Worm (Caenorhabditis elegans) whole organism, L2 larva: ENCODE measurements around the gene fbxb-13.

ENCODE experiments used
- C34F6.9 ChIP-seq: fragments of 150-350 bp; optimal IDR thresholded peaks from 2 replicates; lab custom pipeline; 2014; ENCODE audit warnings: missing biosample characterization, missing genetic modification characterization
- F13H6.1 ChIP-seq: sonication (generic microtip); optimal IDR thresholded peaks from 2 replicates; lab custom pipeline; 2016; ENCODE audit warnings: missing genetic modification characterization, missing compliant biosample characterization
- R02D3.7 ChIP-seq: fragments of 150-350 bp; optimal IDR thresholded peaks from 2 replicates; lab custom pipeline; 2014; ENCODE audit warnings: missing biosample characterization, missing genetic modification characterization
- alr-1 ChIP-seq: fragments of 150-350 bp; optimal IDR thresholded peaks from 2 replicates; lab custom pipeline; 2014; ENCODE audit warnings: missing biosample characterization, missing genetic modification characterization
- aly-2 ChIP-seq: fragments of 150-350 bp; optimal IDR thresholded peaks from 2 replicates; lab custom pipeline; 2014; ENCODE audit warnings: missing biosample characterization, missing genetic modification characterization
- blmp-1 ChIP-seq: sonication (generic microtip); optimal IDR thresholded peaks from 2 replicates; lab custom pipeline; 2017; ENCODE audit warnings: missing genetic modification characterization, mild to moderate bottlenecking, missing compliant biosample characterization, antibody characterized with exemption, moderate library complexity; ENCODE audit not compliant: insufficient read depth
- ceh-16 ChIP-seq: fragments of 150-350 bp; optimal IDR thresholded peaks from 2 replicates; lab custom pipeline; 2014; ENCODE audit warnings: missing biosample characterization, missing genetic modification characterization
- crh-2 ChIP-seq: sonication (generic microtip); optimal IDR thresholded peaks from 2 replicates; lab custom pipeline; 2017; ENCODE audit warnings: missing biosample characterization, missing genetic modification characterization
- egl-27 ChIP-seq: sonication (generic microtip); optimal IDR thresholded peaks from 3 replicates; lab custom pipeline; 2017; ENCODE audit warnings: missing biosample characterization, missing genetic modification reagents, missing genetic modification characterization
- elt-1 ChIP-seq: fragments of 150-350 bp; optimal IDR thresholded peaks from 2 replicates; lab custom pipeline; 2014; ENCODE audit warnings: missing biosample characterization, missing genetic modification characterization
- elt-3 ChIP-seq: sonication (generic microtip); optimal IDR thresholded peaks from 2 replicates; lab custom pipeline; 2017; ENCODE audit warnings: missing biosample characterization, missing genetic modification characterization
- fos-1 ChIP-seq: fragments of 150-350 bp; optimal IDR thresholded peaks from 2 replicates; lab custom pipeline; 2014; ENCODE audit warnings: missing biosample characterization, missing genetic modification characterization
- gmeb-1 ChIP-seq: fragments of 150-350 bp; optimal IDR thresholded peaks from 2 replicates; lab custom pipeline; 2014; ENCODE audit warnings: missing biosample characterization, missing genetic modification characterization
- lin-13 ChIP-seq: fragments of 150-350 bp; optimal IDR thresholded peaks from 2 replicates; lab custom pipeline; 2014; ENCODE audit warnings: missing biosample characterization, missing genetic modification reagents, missing genetic modification characterization
- lsy-2 ChIP-seq, 2 experiments: fragments of 150-350 bp in 1 of 2; sonication (generic microtip) in 1 of 2; optimal IDR thresholded peaks; 2 replicates each; lab custom pipeline; 2014 to 2017; ENCODE audit warnings: missing biosample characterization in 2 of 2, missing genetic modification characterization in 2 of 2
- mab-5 ChIP-seq: fragments of 150-350 bp; optimal IDR thresholded peaks from 2 replicates; lab custom pipeline; 2014; ENCODE audit warnings: missing biosample characterization, missing genetic modification characterization
- mbf-1 ChIP-seq: sonication (generic microtip); optimal IDR thresholded peaks from 2 replicates; lab custom pipeline; 2017; ENCODE audit warnings: missing biosample characterization, missing genetic modification characterization
- mdl-1 ChIP-seq, 2 experiments: fragments of 150-350 bp in 1 of 2; sonication (generic microtip) in 1 of 2; optimal IDR thresholded peaks; 2 replicates each; lab custom pipeline; 2017; ENCODE audit warnings: missing biosample characterization in 2 of 2, missing genetic modification characterization in 2 of 2
- nhr-10 ChIP-seq: sonication (generic microtip); optimal IDR thresholded peaks from 2 replicates; lab custom pipeline; 2017; ENCODE audit warnings: missing biosample characterization, missing genetic modification characterization
- nhr-11 ChIP-seq: fragments of 150-350 bp; optimal IDR thresholded peaks from 2 replicates; lab custom pipeline; 2014; ENCODE audit warnings: missing biosample characterization, missing genetic modification characterization
- nhr-12 ChIP-seq: fragments of 150-350 bp; optimal IDR thresholded peaks from 2 replicates; lab custom pipeline; 2014; ENCODE audit warnings: missing biosample characterization, missing genetic modification characterization
- nhr-21 ChIP-seq: fragments of 150-350 bp; optimal IDR thresholded peaks from 2 replicates; lab custom pipeline; 2014; ENCODE audit warnings: missing biosample characterization, missing genetic modification characterization
- nhr-237 ChIP-seq: fragments of 150-350 bp; optimal IDR thresholded peaks from 2 replicates; lab custom pipeline; 2014; ENCODE audit warnings: missing biosample characterization, missing genetic modification characterization
- nhr-25 ChIP-seq: fragments of 150-350 bp; sonication (generic microtip); optimal IDR thresholded peaks from 3 replicates; lab custom pipeline; 2014; ENCODE audit warnings: missing biosample characterization, missing genetic modification characterization
- nhr-6 ChIP-seq: fragments of 150-350 bp; optimal IDR thresholded peaks from 2 replicates; lab custom pipeline; 2014; ENCODE audit warnings: missing biosample characterization, missing genetic modification characterization
- nhr-77 ChIP-seq: fragments of 150-350 bp; optimal IDR thresholded peaks from 2 replicates; lab custom pipeline; 2014; ENCODE audit warnings: missing biosample characterization, missing genetic modification characterization
- peb-1 ChIP-seq: fragments of 150-350 bp; optimal IDR thresholded peaks from 2 replicates; lab custom pipeline; 2014; ENCODE audit warnings: missing biosample characterization, missing genetic modification characterization
- sem-4 ChIP-seq: fragments of 150-350 bp; optimal IDR thresholded peaks from 2 replicates; lab custom pipeline; 2014; ENCODE audit warnings: missing biosample characterization, missing genetic modification reagents, missing genetic modification characterization
- skn-1 ChIP-seq: sonication (generic microtip); optimal IDR thresholded peaks from 2 replicates; lab custom pipeline; 2017; ENCODE audit warnings: missing biosample characterization, missing genetic modification characterization
- sma-3 ChIP-seq: sonication (generic microtip); optimal IDR thresholded peaks from 2 replicates; lab custom pipeline; 2016; ENCODE audit warnings: missing genetic modification reagents, missing genetic modification characterization, missing compliant biosample characterization
- sma-9 ChIP-seq, 2 experiments: fragments of 150-350 bp in 1 of 2; sonication (generic microtip) in 1 of 2; optimal IDR thresholded peaks; 2 replicates each; lab custom pipeline; 2014 to 2016; ENCODE audit warnings: missing genetic modification characterization in 2 of 2, mild to moderate bottlenecking in 1 of 2, missing biosample characterization in 1 of 2, missing compliant biosample characterization in 1 of 2, missing genetic modification reagents in 1 of 2, moderate library complexity in 1 of 2
- zag-1 ChIP-seq: fragments of 150-350 bp; optimal IDR thresholded peaks from 2 replicates; lab custom pipeline; 2014; ENCODE audit warnings: missing biosample characterization, missing genetic modification characterization
- ztf-1 ChIP-seq: fragments of 200-800 bp; sonication (Bioruptor generic); conservative IDR thresholded peaks from 2 replicates; pipeline ENCODE4 v1.3.6; 2022; ENCODE audit warnings: missing genetic modification characterization, missing compliant biosample characterization
- ztf-11 ChIP-seq: sonication (generic microtip); optimal IDR thresholded peaks from 2 replicates; lab custom pipeline; 2017; ENCODE audit warnings: missing biosample characterization, missing genetic modification characterization
- ztf-4 ChIP-seq: fragments of 150-350 bp; optimal IDR thresholded peaks from 2 replicates; lab custom pipeline; 2014; ENCODE audit warnings: missing biosample characterization, missing genetic modification characterization

The fbxb-13 gene

DNA sequence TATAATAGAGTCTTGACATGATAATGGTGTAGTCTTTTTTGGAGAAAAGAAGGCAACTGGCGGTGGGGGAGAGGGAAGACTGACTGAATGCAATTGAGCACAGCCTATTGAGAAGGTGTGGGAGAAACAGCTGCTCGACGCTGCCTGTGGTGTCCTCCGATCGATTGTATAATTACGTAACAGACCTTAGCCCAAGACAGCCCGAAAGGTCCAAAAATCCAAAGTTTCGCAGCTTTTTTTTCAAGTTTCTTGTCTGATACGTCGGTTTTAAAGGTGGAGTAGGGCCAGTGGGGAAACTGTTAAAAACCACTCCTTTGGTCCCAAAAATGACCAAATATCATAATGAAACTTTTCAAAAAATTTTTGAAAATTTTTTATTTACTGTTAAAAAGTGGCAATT is at the start of gene fbxb-13, which contains the start of gene C08F1.6:
Gene fbxb-13 (plus strand): TSS at position 191 of the 400 bp plus-strand sequence.
Gene C08F1.6 (minus strand): TSS at position 101 of the 400 bp plus-strand sequence.
- no peak for TF ChIP-seq skn-1
- TF ChIP-seq ztf-11 (tag; lab: Kevin White, UChicago) = no peak
- no peak for TF ChIP-seq mbf-1 (tag; lab: Kevin White, UChicago)

DNA sequence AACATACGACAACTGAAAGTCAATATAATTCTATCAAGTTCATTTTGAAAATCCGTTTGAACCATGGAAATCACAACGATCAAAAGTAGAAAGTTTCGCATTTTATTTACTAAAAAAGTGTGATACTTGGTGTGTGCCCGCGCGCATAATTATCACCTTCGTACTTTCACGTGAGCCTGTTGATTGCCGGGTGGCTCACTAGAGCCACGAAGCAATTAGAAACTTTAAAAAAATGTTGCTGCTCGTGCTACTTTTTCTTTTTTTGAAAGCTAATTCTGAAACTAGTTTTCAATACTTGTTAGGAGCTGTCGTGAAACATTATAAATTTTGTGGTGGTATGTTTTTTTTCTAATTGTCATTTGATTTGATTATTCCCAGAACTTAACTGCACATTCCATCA is 49.2 kb upstream of the fbxb-13 start, which contains the start of the genes irld-9 and irld-33:
Gene irld-9 (minus strand): TSS at position 101 of the 400 bp plus-strand sequence.
Gene irld-33 (plus strand): TSS at position 209 of the 400 bp plus-strand sequence.
- TF ChIP-seq ztf-1 (GFP tag; lab: Robert Waterston, UW) (no peak), R02D3.7 (tag; lab: Kevin White, UChicago) (no peak), nhr-12 (tag; lab: Kevin White, UChicago) (no peak), sma-9 (GFP tag; optimal IDR thresholded peaks at IDR 0.05; lab: Kevin White, UChicago) (no peak), sma-9 (tag; optimal IDR thresholded peaks at IDR 0.05; lab: Kevin White, UChicago) (no peak), nhr-21 (tag; lab: Kevin White, UChicago) (no peak), lin-13 (GFP tag; lab: Kevin White, UChicago) (no peak), nhr-11 (tag; lab: Kevin White, UChicago) (no peak), aly-2 (no peak), alr-1 (no peak), fos-1 (tag; lab: Kevin White, UChicago) (no peak), nhr-77 (tag; lab: Kevin White, UChicago) (no peak), ceh-16 (tag; lab: Kevin White, UChicago) (no peak), ztf-4 (tag; lab: Kevin White, UChicago) (no peak), elt-3 (tag; lab: Kevin White, UChicago) (no peak), F13H6.1 (tag; lab: Kevin White, UChicago) (no peak), sem-4 (tag; lab: Kevin White, UChicago) (no peak), mbf-1 (tag; lab: Kevin White, UChicago) (no peak), nhr-10 (no peak)
- TF ChIP-seq, all 48 proteins: peak for 0

DNA sequence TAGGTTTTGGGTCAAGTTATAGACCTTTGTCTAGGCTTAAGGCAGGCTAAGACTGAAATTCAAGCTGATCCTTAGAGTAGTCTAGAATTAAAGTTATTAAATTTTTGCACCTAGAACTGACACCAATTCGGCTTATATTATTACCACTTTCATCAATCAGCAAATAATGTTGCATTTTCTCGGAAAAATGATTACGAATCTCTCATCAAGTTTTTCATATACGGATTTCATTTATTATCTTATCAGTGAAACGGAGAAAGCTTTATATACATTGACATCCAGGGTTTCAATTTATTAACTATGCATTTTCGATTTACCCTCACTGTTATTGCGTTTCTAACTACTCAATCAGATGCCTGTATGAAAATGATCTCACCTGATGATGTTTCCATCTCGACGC is 46.8 kb upstream of the fbxb-13 start, which contains the start of gene K07G6.1:
Gene K07G6.1 (plus strand): TSS at position 301 of the 400 bp plus-strand sequence.
- TF ChIP-seq F13H6.1 (tag; lab: Kevin White, UChicago) (no peak), egl-27 (tag; lab: Kevin White, UChicago) (no peak), nhr-6 (tag; lab: Kevin White, UChicago) (no peak), elt-1 (tag; lab: Kevin White, UChicago) (no peak), C34F6.9 (no peak), elt-3 (tag; lab: Kevin White, UChicago) (no peak), mdl-1 (tag; optimal IDR thresholded peaks at IDR 0.05; lab: Kevin White, UChicago) (no peak), blmp-1 (tag; lab: Kevin White, UChicago) (no peak), ceh-16 (tag; lab: Kevin White, UChicago) (no peak), ztf-11 (tag; lab: Kevin White, UChicago) (no peak), mab-5 (no peak)

DNA sequence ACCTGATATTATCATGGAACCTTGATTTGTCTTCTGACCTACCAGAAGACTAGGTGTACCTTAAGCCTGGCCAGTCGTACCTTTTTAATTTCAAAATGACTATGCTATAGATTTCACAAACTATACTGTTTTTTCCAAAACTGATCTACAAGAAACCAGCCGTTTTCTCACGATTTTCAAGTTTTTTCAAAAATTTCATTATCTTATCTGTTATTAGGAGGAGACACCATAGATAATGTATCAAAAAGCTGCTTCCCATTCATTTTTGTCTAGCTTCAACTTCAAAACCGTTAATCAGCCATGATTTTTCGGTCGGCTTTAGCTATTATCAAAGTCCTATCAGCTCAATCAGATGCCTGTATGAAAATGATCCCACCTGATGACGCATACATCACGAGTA is 45.5 kb upstream of the fbxb-13 start, which contains the start of gene F36H5.12:
Gene F36H5.12 (plus strand): TSS at position 301 of the 400 bp plus-strand sequence.
- TF ChIP-seq R02D3.7 (tag; lab: Kevin White, UChicago) (no peak), sma-3 (no peak), elt-1 (tag; lab: Kevin White, UChicago) (no peak), nhr-11 (tag; lab: Kevin White, UChicago) (no peak), nhr-237 (tag; lab: Kevin White, UChicago) (no peak), lin-13 (GFP tag; lab: Kevin White, UChicago) (no peak), elt-3 (tag; lab: Kevin White, UChicago) (no peak), skn-1 (no peak), mbf-1 (tag; lab: Kevin White, UChicago) (no peak), zag-1 (tag; lab: Kevin White, UChicago) (no peak), mab-5 (no peak), egl-27 (tag; lab: Kevin White, UChicago) (no peak)

DNA sequence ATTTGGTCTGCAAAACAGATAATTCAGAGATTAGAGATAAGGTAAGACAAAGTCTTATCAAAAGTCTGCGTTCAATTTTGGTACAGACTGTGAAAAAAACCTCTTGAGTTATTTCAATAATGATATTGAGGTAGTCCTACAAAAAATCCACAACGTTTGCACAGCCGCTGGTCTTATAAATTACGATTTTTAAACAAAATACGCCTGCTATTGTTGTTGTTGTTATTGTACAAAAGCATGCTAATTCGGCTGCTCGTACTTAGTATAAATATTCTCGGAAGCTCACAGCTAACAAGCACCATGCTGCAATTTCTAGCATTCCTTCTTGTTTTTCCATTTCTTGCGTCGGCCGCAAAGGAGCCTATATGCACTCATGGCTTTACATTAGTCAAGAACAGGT is 43.9 kb upstream of the fbxb-13 start, which contains the start of gene clec-19:
Gene clec-19 (plus strand): TSS at position 301 of the 400 bp plus-strand sequence.
- no peak for TF ChIP-seq crh-2 (tag; lab: Kevin White, UChicago)
- no peak for TF ChIP-seq ztf-1 (GFP tag; lab: Robert Waterston, UW)
- no peak for TF ChIP-seq nhr-25 (tag; lab: Kevin White, UChicago)
- TF ChIP-seq lsy-2 (tag; optimal IDR thresholded peaks at IDR 0.05; lab: Kevin White, UChicago) = no peak
- no peak for TF ChIP-seq mab-5
- no peak for TF ChIP-seq ceh-16 (tag; lab: Kevin White, UChicago)
- no peak for TF ChIP-seq peb-1 (tag; lab: Kevin White, UChicago)
- no peak for TF ChIP-seq elt-1 (tag; lab: Kevin White, UChicago)
- no peak for TF ChIP-seq gmeb-1 (tag; lab: Kevin White, UChicago)
- TF ChIP-seq, all 48 proteins: peak for 0
